Worm (Caenorhabditis elegans): ENCODE data around the gene F57B1.1.

ce11 chrV:13221066-13221465 is 25.6 kb upstream of the F57B1.1 start:
- TF ChIP-seq F52B5.7 (tag; optimal IDR thresholded peaks at IDR 0.05) (no peak), attf-5 (GFP tag; optimal IDR thresholded peaks at IDR 0.05) (no peak), snpc-4 (GFP tag; optimal IDR thresholded peaks at IDR 0.05) (no peak), snpc-4 (tag; optimal IDR thresholded peaks at IDR 0.05) (no peak)

Measured in whole organism, young adult.